Worm (Caenorhabditis elegans): Measurements from ENCODE around the gene sym-3.

sym-3 gene

DNA sequence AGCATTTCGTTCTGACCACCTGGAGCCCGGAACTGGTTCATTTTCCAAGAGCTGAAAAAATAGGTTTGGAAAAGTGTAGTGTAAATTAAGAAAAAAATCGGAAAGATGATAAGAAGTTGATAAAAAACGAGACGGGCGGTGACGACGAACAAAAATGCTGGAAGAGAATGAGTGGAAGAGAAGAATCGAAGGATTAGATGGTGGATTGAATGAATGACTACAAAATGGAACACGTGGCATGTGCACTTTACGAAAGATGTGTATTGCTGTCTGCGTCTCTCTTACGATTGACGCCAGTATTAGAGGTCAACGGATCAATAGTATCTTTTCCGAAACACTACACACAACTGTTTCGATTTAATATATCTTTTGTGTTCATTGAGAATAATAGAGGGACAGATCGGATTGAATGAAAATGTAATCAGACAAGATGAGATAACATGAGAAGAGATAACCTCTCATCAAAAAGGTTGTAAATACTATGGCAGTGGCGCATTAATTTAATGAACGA lies 7.2 kb downstream of the sym-3 start, which contains the start of gene sft-4:
Gene sft-4 (minus strand): TSS at position 51 of the 511 bp plus-strand sequence.
- peak; percentile 56 for TF ChIP-seq hlh-30 (tag; optimal IDR thresholded peaks at IDR 0.05; ENCODE audit: insufficient read depth)
- TF ChIP-seq nfya-1 (tag; optimal IDR thresholded peaks at IDR 0.05): peak; percentile 1
- no peak for TF ChIP-seq unc-55 (GFP tag; optimal IDR thresholded peaks at IDR 0.05)

DNA sequence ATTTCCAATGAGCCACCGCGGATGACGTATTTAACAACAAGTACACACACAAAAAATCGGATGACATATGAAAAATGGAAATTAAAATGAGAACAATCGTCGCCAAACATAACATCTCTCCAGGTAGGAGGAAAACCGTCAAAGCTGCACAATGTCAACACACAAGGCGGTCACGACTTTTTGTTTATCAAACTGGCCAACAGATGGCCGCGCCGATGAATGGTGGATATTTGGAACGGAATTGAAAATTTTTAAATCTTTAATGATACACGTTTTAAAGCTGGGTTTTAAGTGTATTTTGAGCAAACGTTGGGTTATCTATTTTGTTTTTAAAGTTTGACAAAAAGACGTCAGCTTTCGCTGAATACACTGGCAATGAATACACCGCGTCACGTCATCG lies 7.7 kb downstream of the sym-3 start:
- TF ChIP-seq fkh-6 (tag; optimal IDR thresholded peaks at IDR 0.05) (no peak), pha-4 (tag; optimal IDR thresholded peaks at IDR 0.05) (no peak), dmd-4 (tag; optimal IDR thresholded peaks at IDR 0.05; ENCODE audit: borderline replicate concordance) (no peak), unc-42 (tag; optimal IDR thresholded peaks at IDR 0.05) (no peak), madf-2 (tag; optimal IDR thresholded peaks at IDR 0.05) (no peak), ceh-31 (tag; optimal IDR thresholded peaks at IDR 0.05) (no peak), eyg-1 (tag; optimal IDR thresholded peaks at IDR 0.05) (no peak), pqm-1 (tag; optimal IDR thresholded peaks at IDR 0.05) (no peak), ztf-16 (tag; optimal IDR thresholded peaks at IDR 0.05) (no peak), pag-3 (tag; optimal IDR thresholded peaks at IDR 0.05; ENCODE audit: borderline replicate concordance) (no peak), elt-2 (tag; optimal IDR thresholded peaks at IDR 0.05) (no peak)

DNA sequence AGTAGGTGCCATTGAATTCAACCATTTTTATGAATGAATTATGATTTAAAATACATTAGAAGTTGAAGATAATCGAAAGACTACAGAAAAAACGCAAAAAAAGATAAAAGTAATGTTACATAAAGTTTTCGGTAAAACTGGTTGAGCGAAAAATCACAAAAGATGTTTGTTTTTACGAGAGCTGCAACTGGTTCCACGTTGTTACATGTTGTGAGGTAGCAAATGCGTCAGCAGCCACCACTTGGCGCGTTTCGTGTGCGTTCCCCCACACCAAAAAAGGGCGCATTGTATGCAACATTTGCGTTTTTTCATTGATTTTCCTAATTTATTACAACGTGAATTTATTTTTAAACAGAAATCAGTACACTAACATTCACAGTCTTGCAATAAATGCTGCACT lies 8.6 kb downstream of the sym-3 start, which contains the start of gene gakh-1:
Gene gakh-1 (plus strand): TSS at position 347 of the 400 bp plus-strand sequence.
- no peak for TF ChIP-seq odd-2 (tag; optimal IDR thresholded peaks at IDR 0.05)
- no peak for TF ChIP-seq gmeb-2 (tag; optimal IDR thresholded peaks at IDR 0.05)
- TF ChIP-seq pqm-1 (tag; optimal IDR thresholded peaks at IDR 0.05): no peak
- no peak for TF ChIP-seq sox-4 (tag; optimal IDR thresholded peaks at IDR 0.05)
- TF ChIP-seq lim-6 (tag; optimal IDR thresholded peaks at IDR 0.05): no peak
- TF ChIP-seq sox-2 (GFP tag; IDR thresholded peaks at IDR 0.05): no peak
- TF ChIP-seq eyg-1 (tag; optimal IDR thresholded peaks at IDR 0.05): no peak
- peak; percentile 0 for TF ChIP-seq elt-2 (tag; optimal IDR thresholded peaks at IDR 0.05)
- TF ChIP-seq K09A11.1 (tag; optimal IDR thresholded peaks at IDR 0.05; ENCODE audit: insufficient read depth): no peak

DNA sequence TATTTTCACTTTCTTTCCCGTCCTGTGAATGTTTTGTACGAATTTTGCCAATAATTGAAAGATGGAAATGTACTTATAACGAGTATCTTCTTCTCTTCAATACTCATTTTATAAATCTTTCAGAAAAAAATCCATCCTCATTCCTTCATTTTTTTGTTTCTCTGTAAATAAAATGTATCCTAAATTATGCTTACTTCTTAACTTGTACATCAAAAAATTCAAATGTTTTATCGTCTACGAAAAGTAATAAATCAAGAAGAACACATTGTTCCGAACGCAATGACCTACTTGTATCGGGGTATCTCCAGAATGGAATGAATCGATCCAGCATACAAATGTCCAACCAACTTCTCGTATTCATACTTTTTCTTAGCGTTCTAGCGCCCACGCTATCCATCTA lies 12.6 kb downstream of the sym-3 start, which contains the start of gene F46G11.6:
Gene F46G11.6 (plus strand): TSS at position 301 of the 400 bp plus-strand sequence.
- TF ChIP-seq pqm-1 (tag; optimal IDR thresholded peaks at IDR 0.05) (no peak), ceh-34 (tag; optimal IDR thresholded peaks at IDR 0.05) (no peak), fkh-10 (GFP tag; optimal IDR thresholded peaks at IDR 0.05) (no peak), hlh-13 (GFP tag; optimal IDR thresholded peaks at IDR 0.05) (no peak), unc-86 (tag; optimal IDR thresholded peaks at IDR 0.05) (no peak), madf-2 (tag; optimal IDR thresholded peaks at IDR 0.05) (no peak), elt-2 (tag; optimal IDR thresholded peaks at IDR 0.05) (no peak), nhr-232 (tag; optimal IDR thresholded peaks at IDR 0.05) (no peak), ceh-19 (GFP tag; optimal IDR thresholded peaks at IDR 0.05) (no peak), F13H6.1 (tag; optimal IDR thresholded peaks at IDR 0.05) (no peak)

DNA sequence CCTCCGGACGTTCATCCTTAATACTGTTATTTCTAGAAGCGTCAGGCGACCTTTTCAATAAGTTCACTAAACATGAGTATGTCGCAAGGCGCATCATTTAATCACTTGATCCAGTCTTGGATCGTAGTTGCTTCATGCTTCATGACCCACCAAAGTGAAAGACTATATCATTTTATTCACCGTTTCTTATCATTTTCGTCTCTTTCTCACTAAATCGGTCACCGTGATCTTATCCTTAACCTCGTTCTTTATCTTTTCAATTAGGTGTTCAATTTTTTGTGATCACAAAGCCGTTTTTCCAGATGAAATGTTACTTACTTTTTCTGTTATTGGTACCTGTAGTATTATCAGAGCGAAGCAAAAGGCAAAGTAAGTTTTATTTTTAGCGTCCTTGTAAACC lies 14.3 kb downstream of the sym-3 start, which contains the start of gene F46G11.2:
Gene F46G11.2 (plus strand): TSS at position 301 of the 400 bp plus-strand sequence.
- TF ChIP-seq pha-2 (tag; optimal IDR thresholded peaks at IDR 0.05): no peak
- TF ChIP-seq elt-2 (tag; optimal IDR thresholded peaks at IDR 0.05): no peak
- TF ChIP-seq madf-2 (tag; optimal IDR thresholded peaks at IDR 0.05): no peak
- TF ChIP-seq syd-9 (tag; optimal IDR thresholded peaks at IDR 0.05): no peak
- TF ChIP-seq eyg-1 (tag; optimal IDR thresholded peaks at IDR 0.05): no peak
- no peak for TF ChIP-seq pha-4 (tag; optimal IDR thresholded peaks at IDR 0.05)
- no peak for TF ChIP-seq elt-4 (tag; optimal IDR thresholded peaks at IDR 0.05)
- TF ChIP-seq hlh-8 (tag; optimal IDR thresholded peaks at IDR 0.05): no peak
- no peak for TF ChIP-seq ceh-30 (tag; optimal IDR thresholded peaks at IDR 0.05)
- no peak for TF ChIP-seq zip-5 (tag; optimal IDR thresholded peaks at IDR 0.05)

Measured in whole organism, late embryonic.